1 worm cellular context compared by ENCODE assay signal in the genomic region with DNA sequence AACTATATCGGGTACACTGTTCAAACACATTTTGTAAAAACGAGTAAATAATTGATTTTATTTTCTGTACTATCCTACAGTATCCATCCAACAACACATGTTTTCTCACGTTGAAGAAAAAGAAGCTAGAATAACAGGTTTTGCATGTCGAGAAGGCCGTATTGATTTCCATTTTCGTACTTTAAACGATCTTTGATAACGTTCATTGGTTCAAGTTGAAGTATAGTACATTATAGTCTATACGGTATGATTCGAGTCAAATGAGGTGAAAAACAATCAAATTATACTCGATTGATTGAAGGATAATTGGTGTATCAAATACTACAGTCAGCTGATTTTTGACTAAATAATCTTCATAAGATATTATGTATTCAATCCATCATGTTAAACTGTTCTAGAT.
TF ChIP-seq lines count a peak whose summit lies in the region.

No protein-coding gene starts in this region.

TF ChIP-seq in whole organism, L2 larva, 48 proteins besides CTCF, POLR2A, EP300 and RAD21 (continued from another document):
- no peak for TF ChIP-seq alr-1 (tag; optimal IDR thresholded peaks at IDR 0.05; lab: Kevin White, UChicago)
- TF ChIP-seq ztf-1 (GFP tag; conservative IDR thresholded peaks at IDR 0.05; lab: Robert Waterston, UW), result no peak
- no peak for TF ChIP-seq nhr-6 (tag; optimal IDR thresholded peaks at IDR 0.05; lab: Kevin White, UChicago)
- peak in 1 of 2 experiments; percentile 1 for TF ChIP-seq lsy-2 (tag; optimal IDR thresholded peaks at IDR 0.05; lab: Kevin White, UChicago)
- no peak for TF ChIP-seq unc-39 (tag; optimal IDR thresholded peaks at IDR 0.05; lab: Kevin White, UChicago)
- no peak for TF ChIP-seq nhr-23 (tag; optimal IDR thresholded peaks at IDR 0.05; lab: Kevin White, UChicago)
- TF ChIP-seq egl-27 (tag; optimal IDR thresholded peaks at IDR 0.05; lab: Kevin White, UChicago), result no peak
- no peak for TF ChIP-seq nhr-237 (tag; optimal IDR thresholded peaks at IDR 0.05; lab: Kevin White, UChicago)
